Worm (Caenorhabditis elegans) whole organism, L4 larva: ENCODE measurements around the gene F57A8.7.
"Not testable (repeated sequence)": the region's sequence is repeated elsewhere in the genome, so short reads cannot be mapped to it uniquely, and the experiment has no call there.

Source experiments
- aly-2 ChIP-seq: sonication (generic microtip); optimal IDR thresholded peaks from 2 replicates; lab custom pipeline; 2018; ENCODE audit warnings: missing biosample characterization, missing genetic modification characterization
- ceh-62 ChIP-seq: sonication (generic microtip); optimal IDR thresholded peaks from 2 replicates; lab custom pipeline; 2017; ENCODE audit warnings: missing biosample characterization, missing genetic modification characterization
- lin-15B ChIP-seq: fragments of 150-350 bp; sonication (generic microtip); optimal IDR thresholded peaks from 3 replicates; lab custom pipeline; 2014; ENCODE audit warnings: missing biosample characterization, missing genetic modification characterization
- lir-3 ChIP-seq: sonication (generic microtip); optimal IDR thresholded peaks from 2 replicates; lab custom pipeline; 2016; ENCODE audit warnings: mild to moderate bottlenecking, missing genetic modification characterization, missing compliant biosample characterization
- lsy-2 ChIP-seq, 2 experiments: fragments of 150-350 bp in 1 of 2; sonication (generic microtip) in 1 of 2; optimal IDR thresholded peaks; 2 replicates each; lab custom pipeline; 2014 to 2017; ENCODE audit warnings: missing biosample characterization in 2 of 2, missing genetic modification characterization in 2 of 2
- mep-1 ChIP-seq: fragments of 150-350 bp; sonication (generic microtip); optimal IDR thresholded peaks from 3 replicates; lab custom pipeline; 2014; ENCODE audit warnings: missing biosample characterization, missing genetic modification characterization
- nhr-6 ChIP-seq: fragments of 150-350 bp; optimal IDR thresholded peaks from 2 replicates; lab custom pipeline; 2014; ENCODE audit warnings: missing biosample characterization, missing genetic modification characterization
- nhr-76 ChIP-seq: fragments of 150-350 bp; optimal IDR thresholded peaks from 2 replicates; lab custom pipeline; 2014; ENCODE audit warnings: missing biosample characterization, missing genetic modification characterization
- pha-4 ChIP-seq, 2 experiments: fragments of 150-350 bp in 1 of 2; fragments of 200-800 bp in 1 of 2; sonication (Bioruptor generic) in 1 of 2; IDR thresholded peaks in 1 of 2; optimal IDR thresholded peaks in 1 of 2; 2 replicates each; pipeline versions ENCODE4 v1.3.6 to Lab custom; 2014 to 2022; ENCODE audit warnings: missing genetic modification characterization in 2 of 2, missing genetic modification reagents in 2 of 2, missing biosample characterization in 1 of 2, missing compliant biosample characterization in 1 of 2
- pqm-1 ChIP-seq: sonication (generic microtip); optimal IDR thresholded peaks from 2 replicates; lab custom pipeline; 2017; ENCODE audit warnings: missing biosample characterization, missing genetic modification characterization
- set-16 ChIP-seq: fragments of 200-800 bp; sonication (Bioruptor generic); IDR thresholded peaks from 2 replicates; pipeline ENCODE4 v1.3.6; 2022; ENCODE audit warnings: missing genetic modification reagents, missing genetic modification characterization, missing compliant biosample characterization
- unc-130 ChIP-seq: sonication (generic microtip); optimal IDR thresholded peaks from 2 replicates; lab custom pipeline; 2016; ENCODE audit warnings: missing genetic modification reagents, missing genetic modification characterization, missing compliant biosample characterization
- unc-39 ChIP-seq: sonication (generic microtip); optimal IDR thresholded peaks from 2 replicates; lab custom pipeline; 2017; ENCODE audit warnings: missing biosample characterization, missing genetic modification characterization
- unc-62 ChIP-seq, 3 experiments: fragments of 150-350 bp in 1 of 3; sonication (generic microtip); optimal IDR thresholded peaks in 2 of 3; peaks in 1 of 3; 1 replicate in 1 of 3; 2 replicates in 2 of 3; lab custom pipeline; 2014 to 2017; ENCODE audit warnings: missing biosample characterization in 3 of 3, missing genetic modification characterization in 3 of 3, missing genetic modification reagents in 3 of 3, missing genotype in 1 of 3

ce11 chrV:10049192-10049816 lies 26.2 kb upstream of the F57A8.7 start:
- not testable (repeated sequence) for TF ChIP-seq nhr-76 (tag; lab: Kevin White, UChicago); mep-1 (tag; lab: Kevin White, UChicago); unc-130; lin-15B (tag; lab: Kevin White, UChicago); lir-3 (tag; lab: Kevin White, UChicago); nhr-6 (tag; lab: Kevin White, UChicago); pha-4 (tag; optimal IDR thresholded peaks at IDR 0.05; lab: Kevin White, UChicago); unc-39; unc-62 (GFP tag; optimal IDR thresholded peaks at IDR 0.05 in 1 of 2; lab: Kevin White, UChicago); unc-62 (tag; optimal IDR thresholded peaks at IDR 0.05; lab: Kevin White, UChicago); pqm-1 (tag; lab: Kevin White, UChicago); ceh-62 (tag; lab: Kevin White, UChicago); aly-2 (tag; lab: Kevin White, UChicago); lsy-2 (tag; optimal IDR thresholded peaks at IDR 0.05; lab: Kevin White, UChicago)
- TF ChIP-seq set-16 (GFP tag; lab: Robert Waterston, UW) (peak; percentile 89), pha-4 (GFP tag; IDR thresholded peaks at IDR 0.05; lab: Robert Waterston, UW) (peak; percentile 65)
